Worm (Caenorhabditis elegans) whole organism, L4 larva: Measurements from ENCODE around the gene Y62H9A.8.
A peak's percentile ranks its signal among the peaks of the same experiment; 100 is the strongest.

Experiments
- F49E8.2 ChIP-seq: sonication (generic microtip); optimal IDR thresholded peaks from 2 replicates; lab custom pipeline; 2016; ENCODE audit warnings: missing compliant biosample characterization, mild to moderate bottlenecking, missing genetic modification characterization, borderline replicate concordance
- Y48G9A.11 ChIP-seq: fragments of 200-800 bp; sonication (Bioruptor generic); IDR thresholded peaks from 2 replicates; pipeline ENCODE4 v1.3.6; 2022; ENCODE audit warnings: missing genetic modification reagents, missing genetic modification characterization, missing compliant biosample characterization
- ZK546.5 ChIP-seq, 2 experiments: sonication (generic microtip); optimal IDR thresholded peaks; 2 replicates each; lab custom pipeline; 2017; ENCODE audit warnings: missing biosample characterization in 2 of 2, missing genetic modification characterization in 2 of 2
- arid-1 ChIP-seq: fragments of 200-800 bp; sonication (Bioruptor generic); conservative IDR thresholded peaks from 2 replicates; pipeline ENCODE4 v1.3.6; 2022; ENCODE audit warnings: missing genetic modification reagents, missing genetic modification characterization, missing compliant biosample characterization
- attf-4 ChIP-seq: sonication (generic microtip); optimal IDR thresholded peaks from 3 replicates; lab custom pipeline; 2017; ENCODE audit warnings: missing biosample characterization, missing genetic modification characterization
- ceh-32 ChIP-seq: sonication (generic microtip); optimal IDR thresholded peaks from 2 replicates; lab custom pipeline; 2016; ENCODE audit warnings: mild to moderate bottlenecking, missing genetic modification characterization, missing compliant biosample characterization; ENCODE audit not compliant: poor library complexity
- ceh-44 ChIP-seq: fragments of 200-800 bp; sonication (Bioruptor generic); IDR thresholded peaks from 2 replicates; pipeline ENCODE4 v1.3.6; 2022; ENCODE audit warnings: missing genetic modification reagents, missing genetic modification characterization, missing compliant biosample characterization
- ctbp-1 ChIP-seq: fragments of 200-800 bp; sonication (Bioruptor generic); IDR thresholded peaks from 2 replicates; pipeline ENCODE4 v1.3.6; 2022; ENCODE audit warnings: missing genetic modification reagents, missing genetic modification characterization, missing compliant biosample characterization
- daf-16 ChIP-seq, 3 experiments: sonication (generic microtip); optimal IDR thresholded peaks; 2 replicates each; lab custom pipeline; 2016 to 2017; ENCODE audit warnings: missing genetic modification characterization in 3 of 3, missing genetic modification reagents in 3 of 3, mild to moderate bottlenecking in 2 of 3, missing compliant biosample characterization in 2 of 3, missing biosample characterization in 1 of 3, moderate library complexity in 1 of 3
- daf-19 ChIP-seq: fragments of 200-800 bp; sonication (Bioruptor generic); conservative IDR thresholded peaks from 2 replicates; pipeline ENCODE4 v1.3.6; 2022; ENCODE audit warnings: missing genetic modification characterization, missing compliant biosample characterization
- daf-8 ChIP-seq: fragments of 200-800 bp; sonication (Bioruptor generic); IDR thresholded peaks from 2 replicates; pipeline ENCODE4 v1.3.6; 2022; ENCODE audit warnings: missing genetic modification characterization, missing compliant biosample characterization
- dmd-6 ChIP-seq: fragments of 200-800 bp; sonication (Bioruptor generic); IDR thresholded peaks from 2 replicates; pipeline ENCODE4 v1.3.6; 2022; ENCODE audit warnings: missing genetic modification reagents, missing genetic modification characterization, missing compliant biosample characterization
- dmd-8 ChIP-seq: fragments of 200-800 bp; sonication (Bioruptor generic); IDR thresholded peaks from 2 replicates; pipeline ENCODE4 v1.3.6; 2022; ENCODE audit warnings: missing genetic modification characterization, missing compliant biosample characterization
- dmd-9 ChIP-seq: fragments of 200-800 bp; sonication (Bioruptor generic); IDR thresholded peaks from 2 replicates; pipeline ENCODE4 v1.3.6; 2022; ENCODE audit warnings: missing genetic modification reagents, missing genetic modification characterization, missing compliant biosample characterization
- jun-1 ChIP-seq: fragments of 150-350 bp; optimal IDR thresholded peaks from 2 replicates; lab custom pipeline; 2014; ENCODE audit warnings: missing biosample characterization, missing genetic modification reagents, missing genetic modification characterization
- lin-1 ChIP-seq: fragments of 200-800 bp; sonication (Bioruptor generic); IDR thresholded peaks from 2 replicates; pipeline ENCODE4 v1.3.6; 2022; ENCODE audit warnings: missing genetic modification reagents, missing genetic modification characterization, missing compliant biosample characterization
- lin-13 ChIP-seq: fragments of 150-350 bp; optimal IDR thresholded peaks from 2 replicates; lab custom pipeline; 2014; ENCODE audit warnings: missing biosample characterization, missing genetic modification reagents, missing genetic modification characterization
- mep-1 ChIP-seq: fragments of 150-350 bp; sonication (generic microtip); optimal IDR thresholded peaks from 3 replicates; lab custom pipeline; 2014; ENCODE audit warnings: missing biosample characterization, missing genetic modification characterization
- nhr-102 ChIP-seq: sonication (generic microtip); optimal IDR thresholded peaks from 2 replicates; lab custom pipeline; 2016; ENCODE audit warnings: mild to moderate bottlenecking, missing genetic modification characterization, moderate library complexity, missing compliant biosample characterization
- nhr-11 ChIP-seq: fragments of 150-350 bp; optimal IDR thresholded peaks from 2 replicates; lab custom pipeline; 2014; ENCODE audit warnings: missing biosample characterization, missing genetic modification characterization
- nhr-42 ChIP-seq: fragments of 200-800 bp; sonication (Bioruptor generic); IDR thresholded peaks from 2 replicates; pipeline ENCODE4 v1.3.6; 2022; ENCODE audit warnings: missing genetic modification characterization, missing compliant biosample characterization
- nhr-48 ChIP-seq: sonication (generic microtip); optimal IDR thresholded peaks from 2 replicates; lab custom pipeline; 2016; ENCODE audit warnings: mild to moderate bottlenecking, missing genetic modification characterization, missing compliant biosample characterization
- nhr-76 ChIP-seq: fragments of 150-350 bp; optimal IDR thresholded peaks from 2 replicates; lab custom pipeline; 2014; ENCODE audit warnings: missing biosample characterization, missing genetic modification characterization
- nhr-77 ChIP-seq: fragments of 150-350 bp; optimal IDR thresholded peaks from 2 replicates; lab custom pipeline; 2014; ENCODE audit warnings: missing biosample characterization, missing genetic modification characterization
- saeg-2 ChIP-seq: fragments of 200-800 bp; sonication (Bioruptor generic); IDR thresholded peaks from 2 replicates; pipeline ENCODE4 v1.3.6; 2022; ENCODE audit warnings: missing genetic modification reagents, missing genetic modification characterization, missing compliant biosample characterization
- skn-1 ChIP-seq: fragments of 150-350 bp; optimal IDR thresholded peaks from 2 replicates; lab custom pipeline; 2014; ENCODE audit warnings: missing biosample characterization, missing genetic modification characterization
- spr-1 ChIP-seq: sonication (generic microtip); optimal IDR thresholded peaks from 2 replicates; lab custom pipeline; 2016; ENCODE audit warnings: mild to moderate bottlenecking, missing genetic modification characterization, missing compliant biosample characterization
- unc-39 ChIP-seq: sonication (generic microtip); optimal IDR thresholded peaks from 2 replicates; lab custom pipeline; 2017; ENCODE audit warnings: missing biosample characterization, missing genetic modification characterization
- unc-62 ChIP-seq, 3 experiments: fragments of 150-350 bp in 1 of 3; sonication (generic microtip); optimal IDR thresholded peaks in 2 of 3; peaks in 1 of 3; 1 replicate in 1 of 3; 2 replicates in 2 of 3; lab custom pipeline; 2014 to 2017; ENCODE audit warnings: missing biosample characterization in 3 of 3, missing genetic modification characterization in 3 of 3, missing genetic modification reagents in 3 of 3, missing genotype in 1 of 3
- zag-1 ChIP-seq: fragments of 150-350 bp; optimal IDR thresholded peaks from 2 replicates; lab custom pipeline; 2014; ENCODE audit warnings: missing biosample characterization, missing genetic modification characterization

The Y62H9A.8 gene

ce11 chrX:11869260-11869659 lies 23.0 kb downstream of the Y62H9A.8 start, which contains the start of gene dot-1.2:
Gene dot-1.2, minus strand, starts transcription at chrX:11869360.
- TF ChIP-seq ZK546.5 (tag; optimal IDR thresholded peaks at IDR 0.05; lab: Kevin White, UChicago) (no peak), unc-62 (GFP tag; optimal IDR thresholded peaks at IDR 0.05 in 1 of 2; lab: Kevin White, UChicago) (peak in 1 of 2 experiments; percentile 43), unc-62 (tag; optimal IDR thresholded peaks at IDR 0.05; lab: Kevin White, UChicago) (no peak)
- TF ChIP-seq, all 104 proteins: peak for 1

ce11 chrX:11865083-11865482 lies 27.1 kb downstream of the Y62H9A.8 start, which contains the start of gene F54F7.6:
Gene F54F7.6, plus strand, starts transcription at chrX:11865383.
- TF ChIP-seq unc-62 (GFP tag; optimal IDR thresholded peaks at IDR 0.05 in 1 of 2; lab: Kevin White, UChicago) (peak in 1 of 2 experiments; percentile 69), unc-62 (tag; optimal IDR thresholded peaks at IDR 0.05; lab: Kevin White, UChicago) (no peak), F49E8.2 (tag; lab: Kevin White, UChicago) (no peak)
- TF ChIP-seq, all 104 proteins: peak for 1

ce11 chrX:11863307-11863706 lies 28.9 kb downstream of the Y62H9A.8 start, which contains the start of gene F54F7.10:
Gene F54F7.10, plus strand, starts transcription at chrX:11863607.
- no peak for TF ChIP-seq unc-39 (tag; lab: Kevin White, UChicago)
- TF ChIP-seq daf-16 (GFP tag; optimal IDR thresholded peaks at IDR 0.05; lab: Kevin White, UChicago) = no peak
- TF ChIP-seq daf-16 (tag; optimal IDR thresholded peaks at IDR 0.05; lab: Kevin White, UChicago) = no peak
- no peak for TF ChIP-seq jun-1 (tag; lab: Kevin White, UChicago)
- TF ChIP-seq nhr-42 (GFP tag; lab: Robert Waterston, UW) = no peak
- TF ChIP-seq daf-19 (GFP tag; lab: Robert Waterston, UW) = no peak
- TF ChIP-seq, all 104 proteins: peak for 0

- no peak for TF ChIP-seq dmd-6 (GFP tag; lab: Robert Waterston, UW)
- no peak for TF ChIP-seq Y48G9A.11
- no peak for TF ChIP-seq nhr-77
- TF ChIP-seq mep-1 (tag; lab: Kevin White, UChicago) = no peak
- no peak for TF ChIP-seq lin-1
- TF ChIP-seq dmd-9 (GFP tag; lab: Robert Waterston, UW) = no peak
- TF ChIP-seq nhr-42 (GFP tag; lab: Robert Waterston, UW) = no peak
- TF ChIP-seq attf-4 = no peak
- TF ChIP-seq daf-8 = no peak
- TF ChIP-seq dmd-8 = no peak
- TF ChIP-seq ceh-44 (GFP tag; lab: Robert Waterston, UW) = no peak
- no peak for TF ChIP-seq spr-1
- TF ChIP-seq skn-1 (tag; lab: Kevin White, UChicago) = no peak
- no peak for TF ChIP-seq saeg-2 (GFP tag; lab: Robert Waterston, UW)
- TF ChIP-seq lin-13 (GFP tag; lab: Kevin White, UChicago) = no peak
- no peak for TF ChIP-seq nhr-11
- TF ChIP-seq nhr-48 (tag; lab: Kevin White, UChicago) = no peak
- TF ChIP-seq ctbp-1 (GFP tag; lab: Robert Waterston, UW) = no peak
- no peak for TF ChIP-seq nhr-102 (tag; lab: Kevin White, UChicago)
These were observed 35.0 kb downstream of the Y62H9A.8 start, which contains the start of gene mes-1 for ce11 chrX:11857178-11857577. Gene mes-1, plus strand, starts transcription at chrX:11857478.

ce11 chrX:11856214-11856613 lies 36.0 kb downstream of the Y62H9A.8 start:
- TF ChIP-seq unc-62 (GFP tag; optimal IDR thresholded peaks at IDR 0.05 in 1 of 2; lab: Kevin White, UChicago) = peak in 1 of 2 experiments; percentile 90
- no peak for TF ChIP-seq unc-62 (tag; optimal IDR thresholded peaks at IDR 0.05; lab: Kevin White, UChicago)
- TF ChIP-seq nhr-76 (tag; lab: Kevin White, UChicago) = no peak
- TF ChIP-seq arid-1 (GFP tag; lab: Robert Waterston, UW) = no peak

- no peak for TF ChIP-seq jun-1 (tag; lab: Kevin White, UChicago)
- no peak for TF ChIP-seq zag-1
- TF ChIP-seq ceh-32 = no peak
These were observed 37.3 kb downstream of the Y62H9A.8 start, which contains the start of gene F54F7.8 for ce11 chrX:11854903-11855302. Gene F54F7.8, minus strand, starts transcription at chrX:11855003.
